Worm (Caenorhabditis elegans) whole organism, late embryonic: Measurements from ENCODE around the gene dot-1.4.

Experiments used
- K02D7.2 ChIP-seq: sonication (generic microtip); optimal IDR thresholded peaks from 2 replicates; lab custom pipeline; 2017; ENCODE audit warnings: mild to moderate bottlenecking, missing genetic modification characterization, missing compliant biosample characterization
- ama-1 ChIP-seq: fragments of 150-350 bp; optimal IDR thresholded peaks from 2 replicates; lab custom pipeline; 2014
- ceh-14 ChIP-seq: sonication (generic microtip); optimal IDR thresholded peaks from 2 replicates; lab custom pipeline; 2016; ENCODE audit warnings: missing genotype, missing genetic modification characterization, missing compliant biosample characterization
- ceh-19 ChIP-seq: fragments of 200-800 bp; sonication (Bioruptor generic); optimal IDR thresholded peaks from 2 replicates; lab custom pipeline; 2018; ENCODE audit warnings: mild to moderate bottlenecking, missing genetic modification characterization, missing compliant biosample characterization
- ceh-31 ChIP-seq: sonication (generic microtip); optimal IDR thresholded peaks from 2 replicates; lab custom pipeline; 2016; ENCODE audit warnings: missing genetic modification characterization, missing compliant biosample characterization
- che-1 ChIP-seq: sonication (generic microtip); optimal IDR thresholded peaks from 2 replicates; lab custom pipeline; 2016; ENCODE audit warnings: mild to moderate bottlenecking, missing genetic modification characterization, missing compliant biosample characterization
- hlh-6 ChIP-seq: sonication (generic microtip); optimal IDR thresholded peaks from 2 replicates; lab custom pipeline; 2016; ENCODE audit warnings: missing genotype, missing genetic modification characterization, missing compliant biosample characterization
- npax-4 ChIP-seq: sonication (generic microtip); optimal IDR thresholded peaks from 2 replicates; lab custom pipeline; 2016; ENCODE audit warnings: missing genetic modification characterization, missing compliant biosample characterization
- pha-2 ChIP-seq: sonication (generic microtip); optimal IDR thresholded peaks from 2 replicates; lab custom pipeline; 2017; ENCODE audit warnings: mild to moderate bottlenecking, missing genetic modification characterization, missing compliant biosample characterization
- pha-4 ChIP-seq: fragments of 150-350 bp; optimal IDR thresholded peaks from 2 replicates; lab custom pipeline; 2018; ENCODE audit warnings: missing biosample characterization, missing genetic modification reagents, missing genetic modification characterization
- pqm-1 ChIP-seq: sonication (generic microtip); optimal IDR thresholded peaks from 2 replicates; lab custom pipeline; 2016; ENCODE audit warnings: missing genetic modification characterization, missing compliant biosample characterization
- tbx-2 ChIP-seq: sonication (generic microtip); optimal IDR thresholded peaks from 2 replicates; lab custom pipeline; 2016; ENCODE audit warnings: missing genetic modification characterization, missing compliant biosample characterization
- unc-55 ChIP-seq: sonication (generic microtip); optimal IDR thresholded peaks from 2 replicates; lab custom pipeline; 2017; ENCODE audit warnings: missing biosample characterization, missing genetic modification reagents, missing genetic modification characterization

- TF ChIP-seq pha-4 (tag; lab: Kevin White, UChicago): no peak
- TF ChIP-seq K02D7.2: no peak
- TF ChIP-seq ama-1 (lab: Kevin White, UChicago): no peak
- TF ChIP-seq unc-55 (GFP tag; lab: Kevin White, UChicago): no peak
- no peak for TF ChIP-seq hlh-6 (tag; lab: Kevin White, UChicago)
- no peak for TF ChIP-seq ceh-19 (GFP tag; lab: Kevin White, UChicago)
- TF ChIP-seq che-1 (tag; lab: Kevin White, UChicago): no peak
- no peak for TF ChIP-seq npax-4 (tag; lab: Kevin White, UChicago)
- TF ChIP-seq pqm-1: no peak
- TF ChIP-seq ceh-14 (tag; lab: Kevin White, UChicago): no peak
- no peak for TF ChIP-seq tbx-2 (tag; lab: Kevin White, UChicago)
- TF ChIP-seq pha-2 (tag; lab: Kevin White, UChicago): no peak
- TF ChIP-seq ceh-31 (tag; lab: Kevin White, UChicago): no peak
Observed at ce11 chrX:11925243-11925642, 6.2 kb downstream of the dot-1.4 start.
